Worm (Caenorhabditis elegans) whole organism, L1 larva: Measurements from ENCODE around the gene nhr-129.
A peak's percentile ranks its signal among the peaks of the same experiment; 100 is the strongest.

ENCODE experiments used
- C16A3.4 ChIP-seq: fragments of 150-350 bp; optimal IDR thresholded peaks from 2 replicates; lab custom pipeline; 2014; ENCODE audit warnings: missing biosample characterization, missing genetic modification characterization
- C34B4.2 ChIP-seq: sonication (generic microtip); optimal IDR thresholded peaks from 2 replicates; lab custom pipeline; 2017; ENCODE audit warnings: mild to moderate bottlenecking, missing genetic modification characterization, missing compliant biosample characterization
- F16B12.6 ChIP-seq: fragments of 150-350 bp; optimal IDR thresholded peaks from 2 replicates; lab custom pipeline; 2014; ENCODE audit warnings: missing biosample characterization, missing genetic modification characterization
- Y116A8C.19 ChIP-seq: sonication (generic microtip); optimal IDR thresholded peaks from 2 replicates; lab custom pipeline; 2016; ENCODE audit warnings: missing compliant biosample characterization, missing genetic modification characterization, borderline replicate concordance
- aha-1 ChIP-seq: fragments of 150-350 bp; optimal IDR thresholded peaks from 2 replicates; lab custom pipeline; 2014; ENCODE audit warnings: missing biosample characterization, missing genetic modification characterization
- aly-2 ChIP-seq: fragments of 150-350 bp; optimal IDR thresholded peaks from 2 replicates; lab custom pipeline; 2014; ENCODE audit warnings: missing biosample characterization, missing genetic modification characterization
- ceh-63 ChIP-seq: fragments of 200-800 bp; sonication (Bioruptor generic); optimal IDR thresholded peaks from 2 replicates; lab custom pipeline; 2018; ENCODE audit warnings: mild to moderate bottlenecking, missing genetic modification characterization, missing compliant biosample characterization
- ces-1 ChIP-seq: fragments of 150-350 bp; optimal IDR thresholded peaks from 2 replicates; lab custom pipeline; 2014; ENCODE audit warnings: missing biosample characterization, missing genetic modification reagents, missing genetic modification characterization
- dpl-1 ChIP-seq, 3 experiments: fragments of 150-350 bp in 2 of 3; sonication (generic microtip) in 1 of 3; optimal IDR thresholded peaks; 2 replicates each; lab custom pipeline; 2014 to 2017; ENCODE audit warnings: missing biosample characterization in 3 of 3, missing genetic modification characterization in 3 of 3, missing genetic modification reagents in 3 of 3
- efl-1 ChIP-seq, 4 experiments: fragments of 150-350 bp; optimal IDR thresholded peaks in 3 of 4; peaks in 1 of 4; 1 replicate in 1 of 4; 2 replicates in 3 of 4; lab custom pipeline; 2014; ENCODE audit warnings: missing biosample characterization in 2 of 4, missing genetic modification characterization in 2 of 4, missing genetic modification reagents in 2 of 4
- efl-3 ChIP-seq: fragments of 200-800 bp; sonication (Bioruptor generic); optimal IDR thresholded peaks from 2 replicates; lab custom pipeline; 2018; ENCODE audit warnings: mild to moderate bottlenecking, missing genetic modification characterization, missing compliant biosample characterization
- egl-27 ChIP-seq, 2 experiments: fragments of 150-350 bp in 1 of 2; sonication (generic microtip); optimal IDR thresholded peaks; 3 replicates each; lab custom pipeline; 2017 to 2018; ENCODE audit warnings: missing biosample characterization in 2 of 2, missing genetic modification characterization in 2 of 2, missing genetic modification reagents in 2 of 2
- elt-2 ChIP-seq: sonication (generic microtip); optimal IDR thresholded peaks from 2 replicates; lab custom pipeline; 2016; ENCODE audit warnings: missing genetic modification characterization, mild to moderate bottlenecking, inconsistent platforms, missing compliant biosample characterization, missing genetic modification reagents
- ets-5 ChIP-seq: fragments of 200-800 bp; sonication (Bioruptor generic); IDR thresholded peaks from 2 replicates; pipeline ENCODE4 v1.3.6; 2022; ENCODE audit warnings: missing genetic modification characterization, missing compliant biosample characterization
- fkh-4 ChIP-seq: sonication (generic microtip); optimal IDR thresholded peaks from 2 replicates; lab custom pipeline; 2016; ENCODE audit warnings: missing compliant biosample characterization, missing genetic modification characterization, borderline replicate concordance
- fkh-8 ChIP-seq: sonication (generic microtip); optimal IDR thresholded peaks from 2 replicates; lab custom pipeline; 2016; ENCODE audit warnings: mild to moderate bottlenecking, missing genetic modification characterization, missing compliant biosample characterization
- hlh-4 ChIP-seq: sonication (generic microtip); optimal IDR thresholded peaks from 2 replicates; lab custom pipeline; 2016; ENCODE audit warnings: mild to moderate bottlenecking, missing genetic modification characterization, missing compliant biosample characterization
- hpl-2 ChIP-seq: fragments of 150-350 bp; optimal IDR thresholded peaks from 2 replicates; lab custom pipeline; 2014; ENCODE audit warnings: missing biosample characterization, missing genetic modification reagents, missing genetic modification characterization
- irx-1 ChIP-seq: sonication (generic microtip); optimal IDR thresholded peaks from 2 replicates; lab custom pipeline; 2016; ENCODE audit warnings: missing genetic modification characterization, missing compliant biosample characterization
- jun-1 ChIP-seq: fragments of 150-350 bp; optimal IDR thresholded peaks from 2 replicates; lab custom pipeline; 2014; ENCODE audit warnings: missing biosample characterization, missing genetic modification reagents, missing genetic modification characterization
- lin-13 ChIP-seq: fragments of 150-350 bp; optimal IDR thresholded peaks from 2 replicates; lab custom pipeline; 2014; ENCODE audit warnings: missing biosample characterization, missing genetic modification reagents, missing genetic modification characterization
- lin-35 ChIP-seq, 2 experiments: fragments of 150-350 bp; optimal IDR thresholded peaks; 2 replicates each; lab custom pipeline; 2014; ENCODE audit warnings: missing biosample characterization in 2 of 2, missing genetic modification characterization in 2 of 2, missing genetic modification reagents in 2 of 2
- lin-39 ChIP-seq: fragments of 150-350 bp; optimal IDR thresholded peaks from 2 replicates; lab custom pipeline; 2014; ENCODE audit warnings: missing biosample characterization, missing genetic modification reagents, missing genetic modification characterization
- mab-9 ChIP-seq: fragments of 200-800 bp; sonication (Bioruptor generic); IDR thresholded peaks from 2 replicates; pipeline ENCODE4 v1.3.6; 2022; ENCODE audit warnings: missing genetic modification reagents, missing genetic modification characterization, missing compliant biosample characterization
- mdl-1 ChIP-seq, 2 experiments: fragments of 150-350 bp; optimal IDR thresholded peaks; 2 replicates each; lab custom pipeline; 2014 to 2017; ENCODE audit warnings: missing biosample characterization in 2 of 2, missing genetic modification characterization in 2 of 2, inconsistent platforms in 1 of 2
- mef-2 ChIP-seq: fragments of 150-350 bp; optimal IDR thresholded peaks from 2 replicates; lab custom pipeline; 2014; ENCODE audit warnings: missing biosample characterization, missing genetic modification characterization
- nhr-19 ChIP-seq: fragments of 200-800 bp; sonication (Bioruptor generic); conservative IDR thresholded peaks from 2 replicates; pipeline ENCODE4 v1.3.6; 2022; ENCODE audit warnings: missing genetic modification characterization, missing compliant biosample characterization
- nhr-20 ChIP-seq: sonication (generic microtip); optimal IDR thresholded peaks from 2 replicates; lab custom pipeline; 2016; ENCODE audit warnings: mild to moderate bottlenecking, missing genetic modification characterization, missing compliant biosample characterization
- nhr-237 ChIP-seq: fragments of 150-350 bp; optimal IDR thresholded peaks from 2 replicates; lab custom pipeline; 2014; ENCODE audit warnings: missing biosample characterization, missing genetic modification characterization
- nhr-28 ChIP-seq: fragments of 150-350 bp; optimal IDR thresholded peaks from 2 replicates; lab custom pipeline; 2014; ENCODE audit warnings: missing biosample characterization, missing genetic modification characterization
- nhr-47 ChIP-seq: sonication (generic microtip); optimal IDR thresholded peaks from 2 replicates; lab custom pipeline; 2016; ENCODE audit warnings: mild to moderate bottlenecking, missing genetic modification characterization, moderate library complexity, missing compliant biosample characterization
- nhr-71 ChIP-seq: sonication (generic microtip); optimal IDR thresholded peaks from 2 replicates; lab custom pipeline; 2016; ENCODE audit warnings: mild to moderate bottlenecking, missing genetic modification characterization, moderate library complexity, missing compliant biosample characterization
- nhr-76 ChIP-seq: sonication (generic microtip); optimal IDR thresholded peaks from 2 replicates; lab custom pipeline; 2017; ENCODE audit warnings: missing biosample characterization, missing genetic modification characterization
- nhr-84 ChIP-seq: sonication (generic microtip); optimal IDR thresholded peaks from 2 replicates; lab custom pipeline; 2017; ENCODE audit warnings: missing biosample characterization, missing genetic modification characterization
- nhr-85 ChIP-seq: sonication (generic microtip); peaks from one replicate; lab custom pipeline; 2016; ENCODE audit warnings: missing genetic modification characterization, inconsistent platforms, missing compliant biosample characterization
- nhr-90 ChIP-seq: sonication (generic microtip); optimal IDR thresholded peaks from 2 replicates; lab custom pipeline; 2016; ENCODE audit warnings: mild to moderate bottlenecking, missing genetic modification characterization, missing compliant biosample characterization; ENCODE audit not compliant: poor library complexity
- pax-3 ChIP-seq: fragments of 200-800 bp; sonication (Bioruptor generic); optimal IDR thresholded peaks from 2 replicates; lab custom pipeline; 2018; ENCODE audit warnings: mild to moderate bottlenecking, missing genetic modification characterization, moderate library complexity, missing compliant biosample characterization
- pqm-1 ChIP-seq: sonication (generic microtip); optimal IDR thresholded peaks from 3 replicates; lab custom pipeline; 2017; ENCODE audit warnings: missing biosample characterization, missing genetic modification characterization
- skn-1 ChIP-seq: fragments of 150-350 bp; optimal IDR thresholded peaks from 2 replicates; lab custom pipeline; 2014; ENCODE audit warnings: missing biosample characterization, missing genetic modification characterization
- snpc-4 ChIP-seq: fragments of 150-350 bp; optimal IDR thresholded peaks from 2 replicates; lab custom pipeline; 2014; ENCODE audit warnings: missing biosample characterization, missing genetic modification characterization
- sup-37 ChIP-seq: fragments of 200-800 bp; sonication (Bioruptor generic); optimal IDR thresholded peaks from 2 replicates; lab custom pipeline; 2018; ENCODE audit warnings: mild to moderate bottlenecking, missing genetic modification characterization, missing compliant biosample characterization
- swsn-7 ChIP-seq: sonication (generic microtip); optimal IDR thresholded peaks from 2 replicates; lab custom pipeline; 2016; ENCODE audit warnings: missing genetic modification characterization, missing compliant biosample characterization
- unc-130 ChIP-seq: fragments of 150-350 bp; optimal IDR thresholded peaks from 2 replicates; lab custom pipeline; 2017; ENCODE audit warnings: missing biosample characterization, missing genetic modification characterization, inconsistent platforms
- unc-86 ChIP-seq: sonication (generic microtip); optimal IDR thresholded peaks from 2 replicates; lab custom pipeline; 2016; ENCODE audit warnings: missing genetic modification characterization, missing compliant biosample characterization
- vab-15 ChIP-seq: sonication (generic microtip); optimal IDR thresholded peaks from 2 replicates; lab custom pipeline; 2017; ENCODE audit warnings: missing genotype, mild to moderate bottlenecking, missing genetic modification characterization, missing compliant biosample characterization
- xbp-1 ChIP-seq: sonication (generic microtip); optimal IDR thresholded peaks from 2 replicates; lab custom pipeline; 2016; ENCODE audit warnings: missing genetic modification characterization, missing compliant biosample characterization

Gene nhr-129

DNA sequence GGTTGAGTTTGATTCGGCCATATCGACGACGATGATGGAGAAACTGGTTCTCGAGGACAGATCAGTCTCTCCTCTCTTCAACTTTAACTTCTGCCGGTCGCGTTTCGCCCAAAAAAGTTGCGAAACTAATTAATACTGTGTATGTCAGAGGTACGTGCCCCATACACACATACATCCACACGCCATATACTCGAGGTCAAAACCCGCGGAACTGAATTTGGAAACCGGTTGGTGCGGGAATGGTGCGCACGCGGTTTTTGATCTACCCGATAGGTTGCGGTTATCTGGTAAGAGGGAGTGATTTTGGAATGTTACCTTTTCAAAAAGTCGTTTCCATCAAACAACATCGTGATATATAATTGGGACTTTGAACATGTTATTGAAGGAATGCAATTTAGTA is 49.4 kb upstream of the nhr-129 start, which contains the start of gene ifbp-1 (continued):
- TF ChIP-seq aha-1 (no peak), lin-13 (peak; percentile 63), fkh-4 (tag; lab: Kevin White, UChicago) (no peak), skn-1 (tag; lab: Kevin White, UChicago) (no peak), unc-130 (tag; lab: Kevin White, UChicago) (peak; percentile 87), fkh-8 (tag; lab: Kevin White, UChicago) (no peak), nhr-47 (peak; percentile 70), unc-86 (tag; lab: Kevin White, UChicago) (no peak), nhr-71 (tag; lab: Kevin White, UChicago) (peak; percentile 85), pqm-1 (no peak), ces-1 (GFP tag; lab: Kevin White, UChicago) (no peak), nhr-85 (tag; lab: Kevin White, UChicago) (peak; percentile 100), Y116A8C.19 (tag; lab: Kevin White, UChicago) (no peak), nhr-237 (tag; lab: Kevin White, UChicago) (no peak), nhr-90 (tag; lab: Kevin White, UChicago) (peak; percentile 85), irx-1 (tag; lab: Kevin White, UChicago) (peak; percentile 20), C34B4.2 (tag; lab: Kevin White, UChicago) (no peak), vab-15 (tag; lab: Kevin White, UChicago) (peak; percentile 80), nhr-84 (tag; lab: Kevin White, UChicago) (no peak), ets-5 (no peak), xbp-1 (tag; lab: Kevin White, UChicago) (peak; percentile 40), pax-3 (tag; lab: Kevin White, UChicago) (peak; percentile 10), C16A3.4 (peak; percentile 55), snpc-4 (no peak), efl-3 (GFP tag; lab: Kevin White, UChicago) (peak; percentile 26), mab-9 (GFP tag; lab: Robert Waterston, UW) (no peak), nhr-19 (peak; percentile 69), hpl-2 (GFP tag; lab: Kevin White, UChicago) (no peak), ceh-63 (GFP tag; lab: Kevin White, UChicago) (no peak), elt-2 (no peak), egl-27 (tag; optimal IDR thresholded peaks at IDR 0.05; lab: Kevin White, UChicago) (peak in 1 of 2 experiments; percentile 41), nhr-28 (tag; lab: Kevin White, UChicago) (no peak), lin-39 (no peak), aly-2 (tag; lab: Kevin White, UChicago) (no peak), F16B12.6 (tag; lab: Kevin White, UChicago) (no peak), sup-37 (GFP tag; lab: Kevin White, UChicago) (no peak), swsn-7 (tag; lab: Kevin White, UChicago) (peak; percentile 38), hlh-4 (tag; lab: Kevin White, UChicago) (no peak), nhr-76 (no peak)

- TF ChIP-seq nhr-28 (tag; lab: Kevin White, UChicago) (no peak), ces-1 (GFP tag; lab: Kevin White, UChicago) (no peak), jun-1 (peak; percentile 15), pax-3 (tag; lab: Kevin White, UChicago) (peak; percentile 26), nhr-71 (tag; lab: Kevin White, UChicago) (peak; percentile 37), dpl-1 (GFP tag; optimal IDR thresholded peaks at IDR 0.05; lab: Kevin White, UChicago) (peak in 1 of 3 experiments; percentile 9), irx-1 (tag; lab: Kevin White, UChicago) (no peak), mdl-1 (tag; optimal IDR thresholded peaks at IDR 0.05; lab: Kevin White, UChicago) (no peak), nhr-20 (tag; lab: Kevin White, UChicago) (peak; percentile 30), F16B12.6 (tag; lab: Kevin White, UChicago) (no peak), efl-1 (optimal IDR thresholded peaks at IDR 0.05; lab: Kevin White, UChicago) (no peak), efl-1 (GFP tag; optimal IDR thresholded peaks at IDR 0.05 in 1 of 2; lab: Kevin White, UChicago) (peak in 1 of 2 experiments; percentile 60), aha-1 (no peak), ceh-63 (GFP tag; lab: Kevin White, UChicago) (no peak), hpl-2 (GFP tag; lab: Kevin White, UChicago) (no peak), nhr-85 (tag; lab: Kevin White, UChicago) (no peak), nhr-90 (tag; lab: Kevin White, UChicago) (peak; percentile 16), vab-15 (tag; lab: Kevin White, UChicago) (no peak), sup-37 (GFP tag; lab: Kevin White, UChicago) (no peak), lin-35 (GFP tag; optimal IDR thresholded peaks at IDR 0.05; lab: Kevin White, UChicago) (peak in 1 of 2 experiments; percentile 48), mef-2 (tag; lab: Kevin White, UChicago) (no peak), elt-2 (peak; percentile 97), Y116A8C.19 (tag; lab: Kevin White, UChicago) (no peak)
These were observed 46.3 kb upstream of the nhr-129 start for ce11 chrV:13377130-13377529.
